Worm (Caenorhabditis elegans): Measurements from ENCODE around the gene nhr-222.
"Not testable (repeated sequence)": the region's sequence is repeated elsewhere in the genome, so short reads cannot be mapped to it uniquely, and the experiment has no call there.

nhr-222 gene

ce11 chrV:3506252-3506651 lies 37.0 kb downstream of the nhr-222 start, which contains the start of gene ugt-64:
Gene ugt-64 (minus strand): TSS chrV:3506352.
- TF ChIP-seq pes-1 (GFP tag; IDR thresholded peaks at IDR 0.05); tbx-11 (GFP tag; IDR thresholded peaks at IDR 0.05); tra-4 (tag; optimal IDR thresholded peaks at IDR 0.05): not testable (repeated sequence)

ce11 chrV:3505745-3506144 lies 37.5 kb downstream of the nhr-222 start:
- TF ChIP-seq hmbx-1 (tag; optimal IDR thresholded peaks at IDR 0.05): no peak
- TF ChIP-seq flt-1 (GFP tag; IDR thresholded peaks at IDR 0.05): no peak
- no peak for TF ChIP-seq sea-1 (GFP tag; conservative IDR thresholded peaks at IDR 0.05)
- TF ChIP-seq tbx-11 (GFP tag; IDR thresholded peaks at IDR 0.05): no peak
- TF ChIP-seq hmg-4 (GFP tag; optimal IDR thresholded peaks at IDR 0.05): no peak
- TF ChIP-seq B0310.2 (tag; optimal IDR thresholded peaks at IDR 0.05): no peak

DNA sequence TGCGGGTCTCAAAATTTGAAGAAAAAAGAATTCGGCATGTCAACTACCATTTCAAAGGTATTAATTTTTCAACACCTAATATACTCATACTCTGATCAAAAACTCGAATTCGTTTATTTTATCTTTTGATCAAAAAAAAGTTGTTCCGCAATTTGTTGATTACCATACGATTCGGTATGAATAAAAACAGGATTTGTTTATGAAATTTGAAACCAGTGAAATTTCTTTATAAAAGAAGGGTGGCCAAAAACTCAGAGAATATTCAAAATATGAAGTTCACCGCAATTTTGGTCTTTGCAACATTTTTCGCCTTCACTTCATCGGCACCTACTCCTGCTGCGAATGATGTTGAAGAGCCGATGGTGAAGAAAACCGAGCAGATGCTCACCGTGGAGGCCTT lies 41.2 kb downstream of the nhr-222 start, which contains the start of the genes C07G3.8 and C07G3.10:
Gene C07G3.8 (minus strand): TSS at position 101 of the 400 bp plus-strand sequence.
Gene C07G3.10 (plus strand): TSS at position 270 of the 400 bp plus-strand sequence.
- TF ChIP-seq ceh-13 (GFP tag; optimal IDR thresholded peaks at IDR 0.05): no peak
- TF ChIP-seq aly-1 (tag; optimal IDR thresholded peaks at IDR 0.05): no peak
- no peak for TF ChIP-seq flt-1 (GFP tag; IDR thresholded peaks at IDR 0.05)
- no peak for TF ChIP-seq ets-7 (tag; optimal IDR thresholded peaks at IDR 0.05)
- no peak for TF ChIP-seq ama-1 (optimal IDR thresholded peaks at IDR 0.05)
- no peak for TF ChIP-seq tbx-37 (GFP tag; conservative IDR thresholded peaks at IDR 0.05)
- TF ChIP-seq hmbx-1 (tag; optimal IDR thresholded peaks at IDR 0.05): no peak
- no peak for TF ChIP-seq sea-1 (GFP tag; conservative IDR thresholded peaks at IDR 0.05)
- no peak for TF ChIP-seq F13C5.2 (tag; optimal IDR thresholded peaks at IDR 0.05)
- no peak for TF ChIP-seq B0310.2 (tag; optimal IDR thresholded peaks at IDR 0.05)
- no peak for TF ChIP-seq scrt-1 (GFP tag; IDR thresholded peaks at IDR 0.05)
- TF ChIP-seq pes-1 (GFP tag; IDR thresholded peaks at IDR 0.05): no peak
- TF ChIP-seq tbx-11 (GFP tag; IDR thresholded peaks at IDR 0.05): no peak
- TF ChIP-seq hnd-1 (tag; optimal IDR thresholded peaks at IDR 0.05): no peak
- no peak for TF ChIP-seq ceh-36 (tag; optimal IDR thresholded peaks at IDR 0.05)

DNA sequence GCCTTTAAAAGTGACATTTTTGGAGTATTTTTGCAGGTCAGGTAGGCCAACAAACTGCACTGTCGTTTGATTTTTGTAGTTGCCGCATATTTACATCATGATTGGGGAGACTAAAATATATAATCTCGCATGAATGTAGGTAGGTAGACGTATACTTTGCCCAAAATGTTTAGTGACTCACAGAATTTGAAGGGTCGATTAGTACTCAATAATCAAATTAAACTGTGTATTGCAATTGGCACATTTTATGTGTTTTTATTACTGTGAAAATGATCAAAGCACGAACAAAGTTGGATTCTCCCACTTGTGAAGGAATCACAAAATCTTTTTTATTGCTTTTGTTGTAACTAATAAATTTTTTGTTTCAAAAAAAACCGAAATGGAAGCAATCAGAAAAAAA lies 46.4 kb downstream of the nhr-222 start, which contains the start of gene C07G3.15:
Gene C07G3.15 (minus strand): TSS at position 101 of the 400 bp plus-strand sequence.
- TF ChIP-seq ceh-13 (GFP tag; optimal IDR thresholded peaks at IDR 0.05) (no peak), ceh-36 (tag; optimal IDR thresholded peaks at IDR 0.05) (no peak), flt-1 (GFP tag; IDR thresholded peaks at IDR 0.05) (no peak), scrt-1 (GFP tag; IDR thresholded peaks at IDR 0.05) (no peak), ama-1 (optimal IDR thresholded peaks at IDR 0.05) (no peak), tbx-11 (GFP tag; IDR thresholded peaks at IDR 0.05) (no peak), pes-1 (GFP tag; IDR thresholded peaks at IDR 0.05) (no peak), aly-1 (tag; optimal IDR thresholded peaks at IDR 0.05) (no peak), F13C5.2 (tag; optimal IDR thresholded peaks at IDR 0.05) (no peak), B0310.2 (tag; optimal IDR thresholded peaks at IDR 0.05) (no peak), hmbx-1 (tag; optimal IDR thresholded peaks at IDR 0.05) (no peak), tra-4 (tag; optimal IDR thresholded peaks at IDR 0.05) (no peak), tbx-37 (GFP tag; conservative IDR thresholded peaks at IDR 0.05) (no peak), ets-7 (tag; optimal IDR thresholded peaks at IDR 0.05) (no peak)

All from whole organism, early embryonic.